Worm (Caenorhabditis elegans): Measurements from ENCODE around the gene arx-4.

Gene arx-4

ce11 chrIII:856260-856659 is 5.8 kb upstream of the arx-4 start, which contains the start of gene K02F3.12:
Gene K02F3.12, plus strand, starts transcription at chrIII:856560.
- TF ChIP-seq lsy-2 (tag; optimal IDR thresholded peaks at IDR 0.05) (no peak), alr-1 (tag; optimal IDR thresholded peaks at IDR 0.05; ENCODE audit: borderline replicate concordance) (no peak), zip-4 (GFP tag; optimal IDR thresholded peaks at IDR 0.05) (no peak), hlh-4 (tag; optimal IDR thresholded peaks at IDR 0.05) (no peak), ces-1 (GFP tag; optimal IDR thresholded peaks at IDR 0.05) (no peak), rnt-1 (tag; optimal IDR thresholded peaks at IDR 0.05) (no peak), vab-15 (tag; optimal IDR thresholded peaks at IDR 0.05) (no peak), tbx-2 (tag; optimal IDR thresholded peaks at IDR 0.05) (no peak), tlp-1 (tag; optimal IDR thresholded peaks at IDR 0.05) (no peak), lin-35 (GFP tag; optimal IDR thresholded peaks at IDR 0.05) (no peak), fkh-10 (GFP tag; optimal IDR thresholded peaks at IDR 0.05) (no peak), skn-1 (tag; optimal IDR thresholded peaks at IDR 0.05) (no peak), nhr-84 (tag; optimal IDR thresholded peaks at IDR 0.05) (no peak), lin-15B (tag; optimal IDR thresholded peaks at IDR 0.05) (no peak), efl-1 (optimal IDR thresholded peaks at IDR 0.05) (no peak), efl-1 (GFP tag; optimal IDR thresholded peaks at IDR 0.05 in 1 of 2) (no peak), nhr-71 (tag; optimal IDR thresholded peaks at IDR 0.05) (no peak), sptf-1 (tag; optimal IDR thresholded peaks at IDR 0.05) (no peak)

ce11 chrIII:856908-857307 is 5.2 kb upstream of the arx-4 start:
- TF ChIP-seq unc-62 (GFP tag; optimal IDR thresholded peaks at IDR 0.05) (no peak), nhr-76 (tag; optimal IDR thresholded peaks at IDR 0.05) (no peak), lin-13 (GFP tag; optimal IDR thresholded peaks at IDR 0.05) (no peak), mep-1 (tag; optimal IDR thresholded peaks at IDR 0.05) (no peak), Y116A8C.19 (tag; optimal IDR thresholded peaks at IDR 0.05; ENCODE audit: borderline replicate concordance) (no peak), C34B4.2 (tag; optimal IDR thresholded peaks at IDR 0.05) (no peak)

- TF ChIP-seq efl-1 (optimal IDR thresholded peaks at IDR 0.05): no peak
- no peak for TF ChIP-seq efl-1 (GFP tag; optimal IDR thresholded peaks at IDR 0.05 in 1 of 2)
- TF ChIP-seq C04F5.9 (tag; optimal IDR thresholded peaks at IDR 0.05): no peak
- TF ChIP-seq jun-1 (tag; optimal IDR thresholded peaks at IDR 0.05): no peak
- TF ChIP-seq pax-3 (tag; optimal IDR thresholded peaks at IDR 0.05): no peak
- no peak for TF ChIP-seq unc-62 (GFP tag; optimal IDR thresholded peaks at IDR 0.05)
- no peak for TF ChIP-seq lin-13 (GFP tag; optimal IDR thresholded peaks at IDR 0.05)
Measured at ce11 chrIII:859898-860297, 2.2 kb upstream of the arx-4 start, which contains the start of gene exos-4.2. Gene exos-4.2, plus strand, starts transcription at chrIII:860198.

- TF ChIP-seq ztf-11 (tag; optimal IDR thresholded peaks at IDR 0.05) (peak in 1 of 2 experiments; percentile 45), ama-1 (optimal IDR thresholded peaks at IDR 0.05) (no peak)
Measured at ce11 chrIII:868866-869265, 6.8 kb downstream of the arx-4 start.

ce11 chrIII:869869-870268 is 7.8 kb downstream of the arx-4 start, which contains the start of gene T24C4.2:
Gene T24C4.2, minus strand, starts transcription at chrIII:869969.
- no peak for TF ChIP-seq efl-1 (optimal IDR thresholded peaks at IDR 0.05)
- TF ChIP-seq efl-1 (GFP tag; optimal IDR thresholded peaks at IDR 0.05 in 1 of 2): peak in 1 of 2 experiments; percentile 73
- no peak for TF ChIP-seq ceh-8 (GFP tag; optimal IDR thresholded peaks at IDR 0.05)

ce11 chrIII:870555-870954 is 8.4 kb downstream of the arx-4 start:
- TF ChIP-seq nhr-47 (tag; optimal IDR thresholded peaks at IDR 0.05): no peak
- no peak for TF ChIP-seq lin-39 (tag; optimal IDR thresholded peaks at IDR 0.05)
- TF ChIP-seq nhr-76 (tag; optimal IDR thresholded peaks at IDR 0.05): no peak
- no peak for TF ChIP-seq alr-1 (tag; optimal IDR thresholded peaks at IDR 0.05; ENCODE audit: borderline replicate concordance)
- TF ChIP-seq nhr-90 (tag; optimal IDR thresholded peaks at IDR 0.05; ENCODE audit: poor library complexity): no peak
- no peak for TF ChIP-seq xbp-1 (tag; optimal IDR thresholded peaks at IDR 0.05)
- no peak for TF ChIP-seq nhr-12 (tag; optimal IDR thresholded peaks at IDR 0.05)
- no peak for TF ChIP-seq isw-1 (GFP tag; IDR thresholded peaks at IDR 0.05)
- TF ChIP-seq hlh-17 (GFP tag; optimal IDR thresholded peaks at IDR 0.05; ENCODE audit: borderline replicate concordance): no peak
- no peak for TF ChIP-seq jun-1 (tag; optimal IDR thresholded peaks at IDR 0.05)
- TF ChIP-seq nhr-77 (tag; optimal IDR thresholded peaks at IDR 0.05): no peak
- no peak for TF ChIP-seq aly-2 (tag; optimal IDR thresholded peaks at IDR 0.05)
- no peak for TF ChIP-seq irx-1 (tag; optimal IDR thresholded peaks at IDR 0.05)
- TF ChIP-seq fos-1 (tag; optimal IDR thresholded peaks at IDR 0.05): no peak
- no peak for TF ChIP-seq efl-1 (optimal IDR thresholded peaks at IDR 0.05)
- TF ChIP-seq efl-1 (GFP tag; optimal IDR thresholded peaks at IDR 0.05 in 1 of 2): no peak
- TF ChIP-seq ceh-90 (tag; optimal IDR thresholded peaks at IDR 0.05): no peak
